Fruit fly (Drosophila melanogaster) whole organism, embryonic: ENCODE data around the gene HipHop.

Source experiments
- Abd-B ChIP-seq: fragments of 200-800 bp; sonication (Bioruptor generic); optimal IDR thresholded peaks from 2 replicates; lab custom pipeline; 2018; ENCODE audit warnings: missing biosample characterization, mild to moderate bottlenecking, missing genetic modification characterization, moderate library complexity
- Antp ChIP-seq: fragments of 200-800 bp; sonication (Bioruptor generic); optimal IDR thresholded peaks from 3 replicates; lab custom pipeline; 2016; ENCODE audit warnings: missing biosample characterization, missing genetic modification characterization
- Asciz ChIP-seq: fragments of 200-800 bp; sonication (Bioruptor generic); optimal IDR thresholded peaks from 2 replicates; lab custom pipeline; 2017; ENCODE audit warnings: missing biosample characterization, mild to moderate bottlenecking, missing genetic modification characterization, missing genetic modification reagents
- Atf3 ChIP-seq: fragments of 200-800 bp; sonication (Bioruptor generic); optimal IDR thresholded peaks from 3 replicates; lab custom pipeline; 2016; ENCODE audit warnings: missing biosample characterization, missing genetic modification characterization
- Blimp-1 ChIP-seq: fragments of 200-800 bp; sonication (Bioruptor generic); optimal IDR thresholded peaks from 3 replicates; lab custom pipeline; 2018; ENCODE audit warnings: missing biosample characterization, missing genetic modification characterization, mild to moderate bottlenecking, moderate library complexity, missing genetic modification reagents
- C15 ChIP-seq: fragments of 200-800 bp; sonication (Bioruptor generic); IDR thresholded peaks from 3 replicates; pipeline ENCODE4 v1.3.6; 2022; ENCODE audit warnings: missing biosample characterization, missing genetic modification characterization
- CG11456 ChIP-seq: fragments of 200-800 bp; sonication (Bioruptor generic); IDR thresholded peaks from 3 replicates; pipeline ENCODE4 v1.3.6; 2022; ENCODE audit warnings: missing biosample characterization, missing genetic modification characterization
- CG12155 ChIP-seq: fragments of 200-800 bp; sonication (Bioruptor generic); optimal IDR thresholded peaks from 3 replicates; lab custom pipeline; 2016; ENCODE audit warnings: missing biosample characterization, missing genetic modification characterization
- CG14050 ChIP-seq: fragments of 200-800 bp; sonication (Bioruptor generic); IDR thresholded peaks from 3 replicates; pipeline ENCODE4 v1.3.6; 2022; ENCODE audit warnings: missing biosample characterization, missing genetic modification characterization
- CG1832 ChIP-seq: fragments of 200-800 bp; sonication (Bioruptor generic); optimal IDR thresholded peaks from 2 replicates; lab custom pipeline; 2017; ENCODE audit warnings: missing biosample characterization, mild to moderate bottlenecking, missing genetic modification characterization, inconsistent platforms
- CG2116 ChIP-seq: fragments of 200-800 bp; sonication (Bioruptor generic); optimal IDR thresholded peaks from 3 replicates; lab custom pipeline; 2018; ENCODE audit warnings: missing biosample characterization, mild to moderate bottlenecking, missing genetic modification characterization
- CG2889 ChIP-seq: fragments of 200-800 bp; sonication (Bioruptor generic); IDR thresholded peaks from 3 replicates; pipeline ENCODE4 v1.3.6; 2022; ENCODE audit warnings: missing biosample characterization, missing genetic modification characterization
- CG30431 ChIP-seq: fragments of 200-800 bp; sonication (Bioruptor generic); optimal IDR thresholded peaks from 2 replicates; lab custom pipeline; 2017; ENCODE audit warnings: missing biosample characterization, missing genetic modification characterization
- CG3847 ChIP-seq: fragments of 200-800 bp; sonication (Bioruptor generic); IDR thresholded peaks from 2 replicates; pipeline ENCODE4 v1.3.6; 2022; ENCODE audit warnings: missing biosample characterization, missing genetic modification characterization
- CG43689 ChIP-seq: fragments of 200-800 bp; sonication (Bioruptor generic); IDR thresholded peaks from 2 replicates; pipeline ENCODE4 v1.3.6; 2022; ENCODE audit warnings: missing biosample characterization, missing genetic modification characterization
- CG7928 ChIP-seq: fragments of 200-800 bp; sonication (Bioruptor generic); optimal IDR thresholded peaks from 2 replicates; lab custom pipeline; 2017; ENCODE audit warnings: missing biosample characterization, mild to moderate bottlenecking, missing genetic modification characterization
- CG8765 ChIP-seq: fragments of 200-800 bp; sonication (Bioruptor generic); IDR thresholded peaks from 2 replicates; pipeline ENCODE4 v1.3.6; 2022; ENCODE audit warnings: missing biosample characterization, missing genetic modification characterization
- CHES-1-like ChIP-seq: fragments of 200-800 bp; sonication (Bioruptor generic); optimal IDR thresholded peaks from 2 replicates; lab custom pipeline; 2016; ENCODE audit warnings: missing biosample characterization, missing genetic modification characterization
- Dbx ChIP-seq: fragments of 200-800 bp; sonication (Bioruptor generic); IDR thresholded peaks from 3 replicates; pipeline ENCODE4 v1.3.6; 2022; ENCODE audit warnings: missing biosample characterization, missing genetic modification characterization
- Dip2 ChIP-seq: fragments of 200-800 bp; sonication (Bioruptor generic); IDR thresholded peaks from 2 replicates; pipeline ENCODE4 v1.3.6; 2022; ENCODE audit warnings: missing biosample characterization, missing genetic modification characterization
- Gsc ChIP-seq: fragments of 200-800 bp; sonication (Bioruptor generic); IDR thresholded peaks from 2 replicates; pipeline ENCODE4 v1.3.6; 2022; ENCODE audit warnings: missing biosample characterization, missing genetic modification characterization
- HLH3B ChIP-seq: fragments of 200-800 bp; sonication (Bioruptor generic); IDR thresholded peaks from 2 replicates; pipeline ENCODE4 v1.3.6; 2022; ENCODE audit warnings: missing biosample characterization, missing genetic modification characterization
- Myb ChIP-seq: fragments of 200-800 bp; sonication (Bioruptor generic); optimal IDR thresholded peaks from 2 replicates; lab custom pipeline; 2016; ENCODE audit warnings: missing biosample characterization, missing genetic modification characterization
- NC2β ChIP-seq: fragments of 200-800 bp; sonication (Bioruptor generic); optimal IDR thresholded peaks from 2 replicates; lab custom pipeline; 2016; ENCODE audit warnings: missing biosample characterization, missing genetic modification characterization
- Nf-YB ChIP-seq: fragments of 200-800 bp; sonication (Bioruptor generic); optimal IDR thresholded peaks from 3 replicates; lab custom pipeline; 2019; ENCODE audit warnings: missing biosample characterization, mild to moderate bottlenecking, missing genetic modification characterization, moderate library complexity
- Pdp1 ChIP-seq, 2 experiments: fragments of 200-800 bp; sonication (Bioruptor generic); optimal IDR thresholded peaks; 3 replicates each; lab custom pipeline; 2016; ENCODE audit warnings: missing biosample characterization in 2 of 2, missing genetic modification characterization in 2 of 2, mild to moderate bottlenecking in 1 of 2, moderate library complexity in 1 of 2
- Rx ChIP-seq: fragments of 200-800 bp; sonication (Bioruptor generic); IDR thresholded peaks from 2 replicates; pipeline ENCODE4 v1.3.6; 2022; ENCODE audit warnings: missing biosample characterization, missing genetic modification characterization
- Six4 ChIP-seq: fragments of 200-800 bp; sonication (Bioruptor generic); optimal IDR thresholded peaks from 2 replicates; lab custom pipeline; 2016; ENCODE audit warnings: missing biosample characterization, missing genetic modification characterization
- Taf1 ChIP-seq: fragments of 200-800 bp; sonication (Bioruptor generic); IDR thresholded peaks from 2 replicates; pipeline ENCODE4 v1.3.6; 2022; ENCODE audit warnings: missing biosample characterization, missing genetic modification characterization
- ci ChIP-seq: fragments of 200-800 bp; sonication (Bioruptor generic); IDR thresholded peaks from 3 replicates; pipeline ENCODE4 v1.3.6; 2022; ENCODE audit warnings: missing biosample characterization, missing genetic modification characterization
- dysf ChIP-seq: fragments of 200-800 bp; sonication (Bioruptor generic); IDR thresholded peaks from 3 replicates; pipeline ENCODE4 v1.3.6; 2022; ENCODE audit warnings: missing biosample characterization, missing genetic modification characterization
- fd102C ChIP-seq: fragments of 200-800 bp; sonication (Bioruptor generic); optimal IDR thresholded peaks from 2 replicates; lab custom pipeline; 2018; ENCODE audit warnings: missing biosample characterization, mild to moderate bottlenecking, missing genetic modification characterization, moderate library complexity
- grau ChIP-seq: fragments of 200-800 bp; optimal IDR thresholded peaks from 3 replicates; lab custom pipeline; 2019; ENCODE audit warnings: missing biosample characterization, mild to moderate bottlenecking, missing genetic modification characterization, moderate library complexity
- gro ChIP-seq: fragments of 200-800 bp; sonication (Bioruptor generic); optimal IDR thresholded peaks from 2 replicates; lab custom pipeline; 2016; ENCODE audit warnings: missing biosample characterization, missing genetic modification characterization
- gsb ChIP-seq: fragments of 200-800 bp; sonication (Bioruptor generic); IDR thresholded peaks from 2 replicates; pipeline ENCODE4 v1.3.6; 2022; ENCODE audit warnings: missing biosample characterization, missing genetic modification characterization
- h ChIP-seq: fragments of >200 bp; optimal IDR thresholded peaks from 2 replicates; lab custom pipeline; 2017
- hbn ChIP-seq: fragments of 200-800 bp; sonication (Bioruptor generic); IDR thresholded peaks from 2 replicates; pipeline ENCODE4 v1.3.6; 2022; ENCODE audit warnings: missing biosample characterization, missing genetic modification characterization; ENCODE audit not compliant: partially characterized antibody
- insv ChIP-seq, 2 experiments: fragments of 200-800 bp; sonication (Bioruptor generic); optimal IDR thresholded peaks; 3 replicates each; lab custom pipeline; 2016 to 2018; ENCODE audit warnings: missing biosample characterization in 2 of 2, missing genetic modification characterization in 2 of 2
- klu ChIP-seq: fragments of 200-800 bp; sonication (Bioruptor generic); IDR thresholded peaks from 2 replicates; pipeline ENCODE4 v1.3.6; 2022; ENCODE audit warnings: missing biosample characterization, missing genetic modification characterization
- lmd ChIP-seq: fragments of 200-800 bp; sonication (Bioruptor generic); IDR thresholded peaks from 2 replicates; pipeline ENCODE4 v1.3.6; 2022; ENCODE audit warnings: missing biosample characterization, missing genetic modification characterization
- lola ChIP-seq, 3 experiments: fragments of >200 bp in 2 of 3; fragments of 200-800 bp in 1 of 3; sonication (Bioruptor generic) in 1 of 3; optimal IDR thresholded peaks; 2 replicates each; lab custom pipeline; 2017 to 2019; ENCODE audit warnings: missing biosample characterization in 3 of 3, missing genetic modification characterization in 3 of 3, mild to moderate bottlenecking in 1 of 3, moderate library complexity in 1 of 3
- lov ChIP-seq, 2 experiments: fragments of 200-800 bp in 1 of 2; fragments of >200 bp in 1 of 2; sonication (Bioruptor generic) in 1 of 2; IDR thresholded peaks in 1 of 2; optimal IDR thresholded peaks in 1 of 2; 2 replicates in 1 of 2; 3 replicates in 1 of 2; pipeline versions ENCODE4 v1.3.6 to Lab custom; 2017 to 2022; ENCODE audit warnings: missing biosample characterization in 1 of 2, missing genetic modification characterization in 1 of 2
- mirr ChIP-seq: fragments of 200-800 bp; sonication (Bioruptor generic); optimal IDR thresholded peaks from 3 replicates; lab custom pipeline; 2018; ENCODE audit warnings: missing biosample characterization, mild to moderate bottlenecking, missing genetic modification characterization
- phol ChIP-seq: fragments of 200-800 bp; sonication (Bioruptor generic); optimal IDR thresholded peaks from 3 replicates; lab custom pipeline; 2018; ENCODE audit warnings: missing biosample characterization, mild to moderate bottlenecking, missing genetic modification characterization, moderate library complexity
- pum ChIP-seq: fragments of 200-800 bp; sonication (Bioruptor generic); optimal IDR thresholded peaks from 2 replicates; lab custom pipeline; 2016; ENCODE audit warnings: missing biosample characterization, missing genetic modification characterization
- scrt ChIP-seq: fragments of 200-800 bp; sonication (Bioruptor generic); optimal IDR thresholded peaks from 2 replicates; lab custom pipeline; 2018; ENCODE audit warnings: missing biosample characterization, mild to moderate bottlenecking, missing genetic modification characterization, moderate library complexity
- slp2 ChIP-seq: fragments of 200-800 bp; sonication (Bioruptor generic); optimal IDR thresholded peaks from 2 replicates; lab custom pipeline; 2016; ENCODE audit warnings: missing biosample characterization, missing genetic modification characterization
- ssp ChIP-seq: fragments of 200-800 bp; sonication (Bioruptor generic); IDR thresholded peaks from 2 replicates; pipeline ENCODE4 v1.3.6; 2022; ENCODE audit warnings: missing biosample characterization, missing genetic modification characterization
- tup ChIP-seq: fragments of 200-800 bp; sonication (Bioruptor generic); optimal IDR thresholded peaks from 2 replicates; lab custom pipeline; 2016; ENCODE audit warnings: missing biosample characterization, mild to moderate bottlenecking, missing genetic modification characterization, moderate library complexity
- wek ChIP-seq: fragments of 200-800 bp; sonication (Bioruptor generic); optimal IDR thresholded peaks from 3 replicates; lab custom pipeline; 2018; ENCODE audit warnings: missing biosample characterization, mild to moderate bottlenecking, missing genetic modification characterization, moderate library complexity
- zen ChIP-seq: fragments of 200-800 bp; sonication (Bioruptor generic); optimal IDR thresholded peaks from 3 replicates; lab custom pipeline; 2018; ENCODE audit warnings: missing biosample characterization, mild to moderate bottlenecking, missing genetic modification characterization, moderate library complexity

The HipHop gene

dm6 chr3L:18848436-18848835 lies 27.5 kb downstream of the HipHop start (continued):
- TF ChIP-seq hbn (GFP tag; lab: Robert Waterston, UW): no peak
- TF ChIP-seq CG30431 (GFP tag; lab: Kevin White, UChicago): no peak
- no peak for TF ChIP-seq lov (optimal IDR thresholded peaks at IDR 0.05; lab: Kevin White, UChicago)
- TF ChIP-seq lov (GFP tag; IDR thresholded peaks at IDR 0.05; lab: Robert Waterston, UW): no peak; the same call in 2 of the 3 replicates
- no peak for TF ChIP-seq h (lab: Kevin White, UChicago)
- no peak for TF ChIP-seq CG3847 (GFP tag; lab: Robert Waterston, UW)
- no peak for TF ChIP-seq klu
- peak; percentile 81 for TF ChIP-seq zen (tag; lab: Kevin White, UChicago)
- TF ChIP-seq NC2β (GFP tag; lab: Kevin White, UChicago): peak; percentile 63
- peak; percentile 73 for TF ChIP-seq pum
- TF ChIP-seq Blimp-1: no peak
- TF ChIP-seq CG2116 (GFP tag; lab: Kevin White, UChicago): peak; percentile 68
- peak; percentile 66 for TF ChIP-seq phol
- peak; percentile 63 for TF ChIP-seq slp2 (GFP tag; lab: Kevin White, UChicago)
- no peak for TF ChIP-seq CG11456 (GFP tag; lab: Robert Waterston, UW)
- peak; percentile 67; the same call in 2 of the 3 replicates for TF ChIP-seq dysf (GFP tag; lab: Robert Waterston, UW)
- TF ChIP-seq Pdp1 (GFP tag; optimal IDR thresholded peaks at IDR 0.05; lab: Kevin White, UChicago): peak in 1 of 2 experiments; percentile 50
- TF ChIP-seq Antp (GFP tag; lab: Kevin White, UChicago): no peak
- TF ChIP-seq grau (tag; lab: Kevin White, UChicago): no peak
- TF ChIP-seq gro: peak; percentile 65
- TF ChIP-seq Abd-B (GFP tag; lab: Kevin White, UChicago): no peak
- no peak for TF ChIP-seq Dip2 (GFP tag; lab: Robert Waterston, UW)
- TF ChIP-seq fd102C (GFP tag; lab: Kevin White, UChicago): peak; percentile 63
- TF ChIP-seq Nf-YB (GFP tag; lab: Kevin White, UChicago): peak; percentile 46
- no peak for TF ChIP-seq CG43689 (GFP tag; lab: Robert Waterston, UW)
- peak; percentile 38 for TF ChIP-seq Asciz
- TF ChIP-seq gsb: no peak
- no peak for TF ChIP-seq Rx (GFP tag; lab: Robert Waterston, UW)
- no peak for TF ChIP-seq Gsc (GFP tag; lab: Robert Waterston, UW)
- peak in 1 of 2 experiments; percentile 65 for TF ChIP-seq insv (GFP tag; optimal IDR thresholded peaks at IDR 0.05; lab: Kevin White, UChicago)
- no peak for TF ChIP-seq Dbx (GFP tag; lab: Robert Waterston, UW)
- TF ChIP-seq lmd: no peak
- TF ChIP-seq Atf3 (GFP tag; lab: Kevin White, UChicago): no peak
- no peak for TF ChIP-seq CG2889 (GFP tag; lab: Robert Waterston, UW)
- peak; percentile 66 for TF ChIP-seq CHES-1-like (GFP tag; lab: Kevin White, UChicago)
- TF ChIP-seq scrt: peak; percentile 46
- no peak for TF ChIP-seq Taf1 (GFP tag; lab: Robert Waterston, UW)
- TF ChIP-seq mirr: no peak
- TF ChIP-seq lola (GFP tag; optimal IDR thresholded peaks at IDR 0.05; lab: Kevin White, UChicago): peak in 1 of 3 experiments; percentile 23
- TF ChIP-seq CG7928 (GFP tag; lab: Kevin White, UChicago): peak; percentile 5
- no peak for TF ChIP-seq CG1832 (GFP tag; lab: Kevin White, UChicago)
- no peak for TF ChIP-seq CG8765 (GFP tag; lab: Robert Waterston, UW)
- 0 out of 3 replicates have a peak, but pooled peaks have one; percentile 42 for TF ChIP-seq CG14050
- peak; percentile 52 for TF ChIP-seq Myb
- TF ChIP-seq ssp: no peak
- no peak for TF ChIP-seq ci
- peak; percentile 44 for TF ChIP-seq CG12155 (GFP tag; lab: Kevin White, UChicago)
- no peak for TF ChIP-seq C15 (GFP tag; lab: Robert Waterston, UW)
- TF ChIP-seq tup: peak; percentile 47
- TF ChIP-seq Six4 (GFP tag; lab: Kevin White, UChicago): peak; percentile 45
- no peak for TF ChIP-seq wek (GFP tag; lab: Kevin White, UChicago)
- TF ChIP-seq HLH3B (GFP tag; lab: Robert Waterston, UW): no peak; the same call in 1 of the 2 replicates
